Worm (Caenorhabditis elegans): Measurements from ENCODE around the gene toca-1.
A peak's percentile ranks its signal among the peaks of the same experiment; 100 is the strongest.

toca-1 gene

ce11 chrX:1538830-1539229 is 17.5 kb upstream of the toca-1 start:
- TF ChIP-seq pes-1 (GFP tag; IDR thresholded peaks at IDR 0.05), result no peak
- TF ChIP-seq aly-1 (tag; optimal IDR thresholded peaks at IDR 0.05), result no peak
- TF ChIP-seq B0310.2 (tag; optimal IDR thresholded peaks at IDR 0.05), result no peak
- TF ChIP-seq hmbx-1 (tag; optimal IDR thresholded peaks at IDR 0.05), result no peak
- TF ChIP-seq ceh-13 (GFP tag; optimal IDR thresholded peaks at IDR 0.05), result no peak
- TF ChIP-seq F13C5.2 (tag; optimal IDR thresholded peaks at IDR 0.05), result no peak
- TF ChIP-seq scrt-1 (GFP tag; IDR thresholded peaks at IDR 0.05), result no peak
- no peak for TF ChIP-seq ceh-36 (tag; optimal IDR thresholded peaks at IDR 0.05)
- no peak for TF ChIP-seq tbx-11 (GFP tag; IDR thresholded peaks at IDR 0.05)
- TF ChIP-seq flt-1 (GFP tag; IDR thresholded peaks at IDR 0.05), result no peak
- TF ChIP-seq ama-1 (optimal IDR thresholded peaks at IDR 0.05), result no peak
- no peak for TF ChIP-seq tra-4 (tag; optimal IDR thresholded peaks at IDR 0.05)
- TF ChIP-seq hmg-4 (GFP tag; optimal IDR thresholded peaks at IDR 0.05), result no peak
- TF ChIP-seq ets-7 (tag; optimal IDR thresholded peaks at IDR 0.05), result no peak
- no peak for TF ChIP-seq hnd-1 (tag; optimal IDR thresholded peaks at IDR 0.05)

- TF ChIP-seq pes-1 (GFP tag; IDR thresholded peaks at IDR 0.05) (no peak), hmbx-1 (tag; optimal IDR thresholded peaks at IDR 0.05) (no peak), F13C5.2 (tag; optimal IDR thresholded peaks at IDR 0.05) (no peak), sea-1 (GFP tag; conservative IDR thresholded peaks at IDR 0.05) (no peak), tbx-37 (GFP tag; conservative IDR thresholded peaks at IDR 0.05) (no peak), tbx-11 (GFP tag; IDR thresholded peaks at IDR 0.05) (no peak), ceh-36 (tag; optimal IDR thresholded peaks at IDR 0.05) (no peak), hnd-1 (tag; optimal IDR thresholded peaks at IDR 0.05) (no peak), tra-4 (tag; optimal IDR thresholded peaks at IDR 0.05) (no peak), hmg-4 (GFP tag; optimal IDR thresholded peaks at IDR 0.05) (no peak), scrt-1 (GFP tag; IDR thresholded peaks at IDR 0.05) (no peak), aly-1 (tag; optimal IDR thresholded peaks at IDR 0.05) (no peak), ama-1 (optimal IDR thresholded peaks at IDR 0.05) (no peak), B0310.2 (tag; optimal IDR thresholded peaks at IDR 0.05) (no peak), ceh-13 (GFP tag; optimal IDR thresholded peaks at IDR 0.05) (no peak), ets-7 (tag; optimal IDR thresholded peaks at IDR 0.05) (no peak), flt-1 (GFP tag; IDR thresholded peaks at IDR 0.05) (no peak)
Observed at ce11 chrX:1536138-1536537, 14.9 kb upstream of the toca-1 start, which contains the start of gene K06A9.2. Gene K06A9.2 (plus strand): TSS chrX:1536366.

ce11 chrX:1535261-1535660 is 14.0 kb upstream of the toca-1 start, which contains the start of gene K06A9.3:
Gene K06A9.3 (minus strand): TSS chrX:1535361.
- TF ChIP-seq F13C5.2 (tag; optimal IDR thresholded peaks at IDR 0.05) (no peak), ets-7 (tag; optimal IDR thresholded peaks at IDR 0.05) (no peak), ceh-36 (tag; optimal IDR thresholded peaks at IDR 0.05) (no peak)

ce11 chrX:1529013-1529412 is 7.7 kb upstream of the toca-1 start:
- peak; percentile 47 for TF ChIP-seq hmg-4 (GFP tag; optimal IDR thresholded peaks at IDR 0.05)
- TF ChIP-seq sea-1 (GFP tag; conservative IDR thresholded peaks at IDR 0.05), result no peak
- no peak for TF ChIP-seq flt-1 (GFP tag; IDR thresholded peaks at IDR 0.05)
- TF ChIP-seq pes-1 (GFP tag; IDR thresholded peaks at IDR 0.05), result no peak

- TF ChIP-seq tbx-11 (GFP tag; IDR thresholded peaks at IDR 0.05) (no peak), hnd-1 (tag; optimal IDR thresholded peaks at IDR 0.05) (no peak), aly-1 (tag; optimal IDR thresholded peaks at IDR 0.05) (no peak), F13C5.2 (tag; optimal IDR thresholded peaks at IDR 0.05) (no peak), ceh-13 (GFP tag; optimal IDR thresholded peaks at IDR 0.05) (no peak)
Observed at ce11 chrX:1528107-1528506, 6.8 kb upstream of the toca-1 start.

- no peak for TF ChIP-seq ceh-13 (GFP tag; optimal IDR thresholded peaks at IDR 0.05)
- no peak for TF ChIP-seq hmg-4 (GFP tag; optimal IDR thresholded peaks at IDR 0.05)
- TF ChIP-seq tbx-11 (GFP tag; IDR thresholded peaks at IDR 0.05), result no peak
- no peak for TF ChIP-seq pes-1 (GFP tag; IDR thresholded peaks at IDR 0.05)
Observed at ce11 chrX:1527338-1527737, 6.1 kb upstream of the toca-1 start.

ce11 chrX:1525511-1526172 is 4.4 kb upstream of the toca-1 start:
- TF ChIP-seq ama-1 (optimal IDR thresholded peaks at IDR 0.05), result no peak
- no peak for TF ChIP-seq hnd-1 (tag; optimal IDR thresholded peaks at IDR 0.05)
- TF ChIP-seq tbx-37 (GFP tag; conservative IDR thresholded peaks at IDR 0.05), result no peak
- no peak for TF ChIP-seq tbx-11 (GFP tag; IDR thresholded peaks at IDR 0.05)
- TF ChIP-seq ceh-13 (GFP tag; optimal IDR thresholded peaks at IDR 0.05), result no peak
- TF ChIP-seq scrt-1 (GFP tag; IDR thresholded peaks at IDR 0.05), result no peak
- TF ChIP-seq B0310.2 (tag; optimal IDR thresholded peaks at IDR 0.05), result no peak
- no peak for TF ChIP-seq hmbx-1 (tag; optimal IDR thresholded peaks at IDR 0.05)
- TF ChIP-seq flt-1 (GFP tag; IDR thresholded peaks at IDR 0.05), result no peak
- no peak for TF ChIP-seq tra-4 (tag; optimal IDR thresholded peaks at IDR 0.05)
- TF ChIP-seq F13C5.2 (tag; optimal IDR thresholded peaks at IDR 0.05), result no peak
- no peak for TF ChIP-seq aly-1 (tag; optimal IDR thresholded peaks at IDR 0.05)
- TF ChIP-seq ets-7 (tag; optimal IDR thresholded peaks at IDR 0.05), result no peak
- TF ChIP-seq sea-1 (GFP tag; conservative IDR thresholded peaks at IDR 0.05), result no peak
- no peak for TF ChIP-seq pes-1 (GFP tag; IDR thresholded peaks at IDR 0.05)
- TF ChIP-seq ceh-36 (tag; optimal IDR thresholded peaks at IDR 0.05), result no peak
- TF ChIP-seq hmg-4 (GFP tag; optimal IDR thresholded peaks at IDR 0.05), result no peak

ce11 chrX:1524559-1524958 is 3.3 kb upstream of the toca-1 start:
- peak; percentile 30 for TF ChIP-seq hmg-4 (GFP tag; optimal IDR thresholded peaks at IDR 0.05)
- TF ChIP-seq B0310.2 (tag; optimal IDR thresholded peaks at IDR 0.05), result no peak

All from whole organism, early embryonic.